Worm (Caenorhabditis elegans): ENCODE data around the gene Y111B2A.12.

- TF ChIP-seq him-1 (tag; optimal IDR thresholded peaks at IDR 0.05) (no peak), dao-5 (tag; optimal IDR thresholded peaks at IDR 0.05) (no peak), W03F9.2 (tag; optimal IDR thresholded peaks at IDR 0.05) (no peak)
Observed at ce11 chrIII:12652609-12653008, 43.5 kb downstream of the Y111B2A.12 start.

All from whole organism, L4/young adult.